Worm (Caenorhabditis elegans) whole organism, young adult: Measurements from ENCODE around the gene clec-153.
A peak's percentile ranks its signal among the peaks of the same experiment; 100 is the strongest.

Experiments
- B0035.1 ChIP-seq: sonication (generic microtip); optimal IDR thresholded peaks from 2 replicates; lab custom pipeline; 2016; ENCODE audit warnings: missing genetic modification characterization, mild to moderate bottlenecking, missing compliant biosample characterization, missing genotype, missing genetic modification reagents
- C06A6.2 ChIP-seq: fragments of 200-800 bp; sonication (Bioruptor generic); conservative IDR thresholded peaks from 2 replicates; pipeline ENCODE4 v1.3.6; 2022; ENCODE audit warnings: missing genetic modification characterization, missing compliant biosample characterization
- D2030.7 ChIP-seq: fragments of 200-800 bp; sonication (Bioruptor generic); IDR thresholded peaks from 2 replicates; pipeline ENCODE4 v1.3.6; 2022; ENCODE audit warnings: missing genetic modification reagents, missing genetic modification characterization, missing compliant biosample characterization
- F57C9.4 ChIP-seq: sonication (generic microtip); optimal IDR thresholded peaks from 2 replicates; lab custom pipeline; 2017; ENCODE audit warnings: mild to moderate bottlenecking, missing genetic modification characterization, missing compliant biosample characterization
- T07F8.4 ChIP-seq: sonication (generic microtip); optimal IDR thresholded peaks from 2 replicates; lab custom pipeline; 2016; ENCODE audit warnings: mild to moderate bottlenecking, missing genetic modification characterization, moderate library complexity, missing compliant biosample characterization
- atf-7 ChIP-seq: sonication (generic microtip); optimal IDR thresholded peaks from 2 replicates; lab custom pipeline; 2017; ENCODE audit warnings: mild to moderate bottlenecking, missing genetic modification characterization, missing compliant biosample characterization
- attf-3 ChIP-seq: fragments of 200-800 bp; sonication (Bioruptor generic); conservative IDR thresholded peaks from 2 replicates; pipeline ENCODE4 v1.3.6; 2022; ENCODE audit warnings: missing genetic modification reagents, missing genetic modification characterization, missing compliant biosample characterization
- attf-5 ChIP-seq: fragments of 200-800 bp; sonication (Bioruptor generic); optimal IDR thresholded peaks from 2 replicates; lab custom pipeline; 2018; ENCODE audit warnings: mild to moderate bottlenecking, missing genetic modification characterization, missing compliant biosample characterization
- attf-6 ChIP-seq: fragments of 200-800 bp; sonication (Bioruptor generic); IDR thresholded peaks from 2 replicates; pipeline ENCODE4 v1.3.6; 2022; ENCODE audit warnings: missing genetic modification reagents, missing genetic modification characterization, missing compliant biosample characterization
- ccch-3 ChIP-seq: fragments of 200-800 bp; sonication (Bioruptor generic); optimal IDR thresholded peaks from 2 replicates; lab custom pipeline; 2018; ENCODE audit warnings: mild to moderate bottlenecking, missing genetic modification characterization, missing compliant biosample characterization
- cebp-1 ChIP-seq, 2 experiments: fragments of 200-800 bp in 1 of 2; sonication (Bioruptor generic) in 1 of 2; sonication (generic microtip) in 1 of 2; IDR thresholded peaks in 1 of 2; optimal IDR thresholded peaks in 1 of 2; 2 replicates each; pipeline versions ENCODE4 v1.3.6 to Lab custom; 2017 to 2022; ENCODE audit warnings: missing compliant biosample characterization in 2 of 2, missing genetic modification characterization in 2 of 2, mild to moderate bottlenecking in 1 of 2, missing genetic modification reagents in 1 of 2, moderate library complexity in 1 of 2
- ceh-100 ChIP-seq: fragments of 200-800 bp; sonication (Bioruptor generic); IDR thresholded peaks from 2 replicates; pipeline ENCODE4 v1.3.6; 2022; ENCODE audit warnings: missing genetic modification reagents, missing genetic modification characterization, missing compliant biosample characterization
- ceh-58 ChIP-seq: fragments of 200-800 bp; sonication (Bioruptor generic); IDR thresholded peaks from 2 replicates; pipeline ENCODE4 v1.3.6; 2022; ENCODE audit warnings: missing genetic modification characterization, missing compliant biosample characterization
- ceh-79 ChIP-seq: sonication (generic microtip); optimal IDR thresholded peaks from 2 replicates; lab custom pipeline; 2017; ENCODE audit warnings: mild to moderate bottlenecking, missing genetic modification characterization, missing compliant biosample characterization
- ceh-91 ChIP-seq: fragments of 200-800 bp; sonication (Bioruptor generic); IDR thresholded peaks from 2 replicates; pipeline ENCODE4 v1.3.6; 2022; ENCODE audit warnings: missing genetic modification reagents, missing genetic modification characterization, missing compliant biosample characterization
- chd-7 ChIP-seq: sonication (generic microtip); optimal IDR thresholded peaks from 2 replicates; lab custom pipeline; 2016; ENCODE audit warnings: mild to moderate bottlenecking, missing genetic modification characterization, moderate library complexity, missing compliant biosample characterization
- die-1 ChIP-seq: sonication (generic microtip); optimal IDR thresholded peaks from 2 replicates; lab custom pipeline; 2016; ENCODE audit warnings: missing genotype, mild to moderate bottlenecking, missing genetic modification characterization, missing compliant biosample characterization
- dpff-1 ChIP-seq: sonication (generic microtip); optimal IDR thresholded peaks from 2 replicates; lab custom pipeline; 2017; ENCODE audit warnings: mild to moderate bottlenecking, missing genetic modification characterization, missing compliant biosample characterization
- efl-1 ChIP-seq: fragments of 150-350 bp; optimal IDR thresholded peaks from 2 replicates; lab custom pipeline; 2014; ENCODE audit warnings: missing biosample characterization, missing genetic modification reagents, missing genetic modification characterization
- egl-44 ChIP-seq: fragments of 200-800 bp; sonication (Bioruptor generic); IDR thresholded peaks from 2 replicates; pipeline ENCODE4 v1.3.6; 2022; ENCODE audit warnings: missing genetic modification reagents, missing genetic modification characterization, missing compliant biosample characterization
- ets-4 ChIP-seq: fragments of 200-800 bp; sonication (Bioruptor generic); optimal IDR thresholded peaks from 2 replicates; lab custom pipeline; 2018; ENCODE audit warnings: mild to moderate bottlenecking, missing genetic modification characterization, missing compliant biosample characterization
- fkh-3 ChIP-seq: sonication (generic microtip); optimal IDR thresholded peaks from 2 replicates; lab custom pipeline; 2016; ENCODE audit warnings: mild to moderate bottlenecking, missing genetic modification characterization, missing compliant biosample characterization
- gei-17 ChIP-seq: fragments of 200-800 bp; sonication (Bioruptor generic); optimal IDR thresholded peaks from 2 replicates; lab custom pipeline; 2018; ENCODE audit warnings: mild to moderate bottlenecking, missing genetic modification characterization, missing compliant biosample characterization
- him-1 ChIP-seq: sonication (generic microtip); optimal IDR thresholded peaks from 2 replicates; lab custom pipeline; 2016; ENCODE audit warnings: missing genotype, missing genetic modification reagents, missing genetic modification characterization, missing compliant biosample characterization
- hmg-1.2 ChIP-seq: fragments of 200-800 bp; sonication (Bioruptor generic); IDR thresholded peaks from 2 replicates; pipeline ENCODE4 v1.3.6; 2022; ENCODE audit warnings: missing genetic modification reagents, missing genetic modification characterization, missing compliant biosample characterization
- hmg-20 ChIP-seq: fragments of 200-800 bp; sonication (Bioruptor generic); IDR thresholded peaks from 2 replicates; pipeline ENCODE4 v1.3.6; 2022; ENCODE audit warnings: missing genetic modification reagents, missing genetic modification characterization, missing compliant biosample characterization
- lag-1 ChIP-seq: fragments of 200-800 bp; sonication (Bioruptor generic); IDR thresholded peaks from 2 replicates; pipeline ENCODE4 v1.3.6; 2022; ENCODE audit warnings: missing genetic modification reagents, missing genetic modification characterization, missing compliant biosample characterization
- lin-35 ChIP-seq, 3 experiments: fragments of 150-350 bp in 2 of 3; sonication (generic microtip) in 1 of 3; optimal IDR thresholded peaks; 2 replicates each; lab custom pipeline; 2014 to 2018; ENCODE audit warnings: missing biosample characterization in 3 of 3, missing genetic modification characterization in 3 of 3, missing genetic modification reagents in 3 of 3
- lin-54 ChIP-seq: fragments of 200-800 bp; sonication (Bioruptor generic); optimal IDR thresholded peaks from 2 replicates; lab custom pipeline; 2018; ENCODE audit warnings: mild to moderate bottlenecking, missing genetic modification characterization, missing compliant biosample characterization
- madf-3 ChIP-seq: fragments of 200-800 bp; sonication (Bioruptor generic); IDR thresholded peaks from 2 replicates; pipeline ENCODE4 v1.3.6; 2022; ENCODE audit warnings: missing genetic modification reagents, missing genetic modification characterization, missing compliant biosample characterization
- madf-8 ChIP-seq: fragments of 200-800 bp; sonication (Bioruptor generic); conservative IDR thresholded peaks from 2 replicates; pipeline ENCODE4 v1.3.6; 2022; ENCODE audit warnings: missing genetic modification reagents, missing genetic modification characterization, missing compliant biosample characterization
- mcd-1 ChIP-seq: fragments of 200-800 bp; sonication (Bioruptor generic); IDR thresholded peaks from 2 replicates; pipeline ENCODE4 v1.3.6; 2022; ENCODE audit warnings: missing genetic modification reagents, missing genetic modification characterization, missing compliant biosample characterization
- mes-4 ChIP-seq: sonication (generic microtip); optimal IDR thresholded peaks from 2 replicates; lab custom pipeline; 2016; ENCODE audit warnings: missing genotype, missing genetic modification characterization, missing compliant biosample characterization
- mxl-1 ChIP-seq: sonication (generic microtip); optimal IDR thresholded peaks from 2 replicates; lab custom pipeline; 2016; ENCODE audit warnings: missing genetic modification characterization, missing compliant biosample characterization
- nhr-120 ChIP-seq: fragments of 200-800 bp; sonication (Bioruptor generic); IDR thresholded peaks from 2 replicates; pipeline ENCODE4 v1.3.6; 2022; ENCODE audit warnings: missing genetic modification characterization, missing compliant biosample characterization
- nhr-90 ChIP-seq: sonication (generic microtip); optimal IDR thresholded peaks from 2 replicates; lab custom pipeline; 2016; ENCODE audit warnings: missing genotype, mild to moderate bottlenecking, missing genetic modification characterization, missing compliant biosample characterization
- pha-4 ChIP-seq: fragments of 150-350 bp; sonication (generic microtip); optimal IDR thresholded peaks from 2 replicates; lab custom pipeline; 2014; ENCODE audit warnings: missing biosample characterization, missing genetic modification reagents, missing genetic modification characterization
- rcor-1 ChIP-seq: fragments of 200-800 bp; sonication (Bioruptor generic); IDR thresholded peaks from 2 replicates; pipeline ENCODE4 v1.3.6; 2022; ENCODE audit warnings: missing genetic modification reagents, missing genetic modification characterization, missing compliant biosample characterization
- sdz-38 ChIP-seq: sonication (generic microtip); optimal IDR thresholded peaks from 2 replicates; lab custom pipeline; 2016; ENCODE audit warnings: missing genotype, missing genetic modification characterization, missing compliant biosample characterization
- sea-2 ChIP-seq: fragments of 200-800 bp; sonication (Bioruptor generic); IDR thresholded peaks from 2 replicates; pipeline ENCODE4 v1.3.6; 2022; ENCODE audit warnings: missing genetic modification characterization, missing compliant biosample characterization
- snpc-4 ChIP-seq, 5 experiments: fragments of 150-350 bp in 1 of 5; sonication (generic microtip) in 4 of 5; optimal IDR thresholded peaks; 2 replicates each; lab custom pipeline; 2014 to 2018; ENCODE audit warnings: missing genetic modification characterization in 5 of 5, missing biosample characterization in 3 of 5, antibody characterized with exemption in 2 of 5, mild to moderate bottlenecking in 2 of 5, missing compliant biosample characterization in 2 of 5, missing genotype in 2 of 5, moderate library complexity in 2 of 5, missing genetic modification reagents in 1 of 5
- somi-1 ChIP-seq: fragments of 200-800 bp; sonication (Bioruptor generic); optimal IDR thresholded peaks from 2 replicates; lab custom pipeline; 2018; ENCODE audit warnings: mild to moderate bottlenecking, missing genetic modification characterization, missing compliant biosample characterization
- sptf-2 ChIP-seq: fragments of 200-800 bp; sonication (Bioruptor generic); optimal IDR thresholded peaks from 2 replicates; lab custom pipeline; 2018; ENCODE audit warnings: mild to moderate bottlenecking, missing genetic modification characterization, missing compliant biosample characterization
- tlf-1 ChIP-seq: fragments of 200-800 bp; sonication (Bioruptor generic); optimal IDR thresholded peaks from 2 replicates; lab custom pipeline; 2018; ENCODE audit warnings: mild to moderate bottlenecking, missing genetic modification characterization, missing compliant biosample characterization
- zim-3 ChIP-seq: sonication (generic microtip); optimal IDR thresholded peaks from 2 replicates; lab custom pipeline; 2017; ENCODE audit warnings: mild to moderate bottlenecking, missing genetic modification characterization, moderate library complexity, missing compliant biosample characterization
- ztf-22 ChIP-seq: fragments of 200-800 bp; sonication (Bioruptor generic); optimal IDR thresholded peaks from 2 replicates; lab custom pipeline; 2018; ENCODE audit warnings: mild to moderate bottlenecking, missing genetic modification characterization, moderate library complexity, missing compliant biosample characterization
- ztf-25 ChIP-seq: fragments of 200-800 bp; sonication (Bioruptor generic); IDR thresholded peaks from 2 replicates; pipeline ENCODE4 v1.3.6; 2022; ENCODE audit warnings: missing genetic modification reagents, missing genetic modification characterization, missing compliant biosample characterization
- ztf-26 ChIP-seq: sonication (generic microtip); optimal IDR thresholded peaks from 2 replicates; lab custom pipeline; 2017; ENCODE audit warnings: missing genetic modification characterization, missing compliant biosample characterization
- ztf-6 ChIP-seq: fragments of 200-800 bp; sonication (Bioruptor generic); IDR thresholded peaks from 2 replicates; pipeline ENCODE4 v1.3.6; 2022; ENCODE audit warnings: missing genetic modification reagents, missing genetic modification characterization, missing compliant biosample characterization

Gene clec-153

DNA sequence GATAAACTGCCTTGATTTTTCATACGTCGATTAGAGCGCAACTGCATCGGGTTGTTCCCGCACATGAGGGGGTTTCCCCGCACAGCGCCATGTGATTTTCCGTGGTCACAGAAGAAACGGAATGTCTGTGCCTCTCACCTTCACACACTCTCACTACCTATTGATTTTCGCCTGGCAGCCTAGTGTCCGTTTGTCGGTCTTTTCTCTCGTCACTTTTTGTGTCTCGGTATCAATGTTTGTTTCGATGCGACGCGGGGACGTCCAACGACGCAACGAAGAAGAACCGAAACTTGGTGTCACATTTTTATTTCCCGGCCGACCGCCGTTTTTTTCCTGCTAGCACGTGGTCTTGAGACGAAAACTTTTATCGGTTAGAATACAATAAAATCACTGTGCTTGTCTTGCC, 14.3 kb downstream of the clec-153 start (continued):
- TF ChIP-seq sdz-38 (tag; lab: Kevin White, UChicago) = no peak
- TF ChIP-seq sptf-2 (GFP tag; lab: Kevin White, UChicago) = peak; percentile 22
- TF ChIP-seq die-1 (tag; lab: Kevin White, UChicago) = peak; percentile 70
- no peak for TF ChIP-seq attf-6 (GFP tag; lab: Robert Waterston, UW)
- no peak for TF ChIP-seq T07F8.4
- peak; percentile 60 for TF ChIP-seq B0035.1
- peak; percentile 81 for TF ChIP-seq egl-44 (GFP tag; lab: Robert Waterston, UW)
- TF ChIP-seq dpff-1 (tag; lab: Kevin White, UChicago) = no peak
- peak; percentile 94 for TF ChIP-seq ztf-26
- no peak for TF ChIP-seq ztf-25
- TF ChIP-seq cebp-1 (GFP tag; IDR thresholded peaks at IDR 0.05; lab: Robert Waterston, UW) = peak; percentile 37; the same call in 1 of the 2 replicates
- TF ChIP-seq cebp-1 (tag; optimal IDR thresholded peaks at IDR 0.05; lab: Kevin White, UChicago) = peak; percentile 93
- peak; percentile 96 for TF ChIP-seq atf-7 (tag; lab: Kevin White, UChicago)
- TF ChIP-seq gei-17 (GFP tag; lab: Kevin White, UChicago) = peak; percentile 32
- TF ChIP-seq fkh-3 (tag; lab: Kevin White, UChicago) = no peak
- peak; percentile 84 for TF ChIP-seq C06A6.2 (GFP tag; lab: Robert Waterston, UW)
- no peak for TF ChIP-seq ztf-6 (GFP tag; lab: Robert Waterston, UW)
- TF ChIP-seq snpc-4 (GFP tag; optimal IDR thresholded peaks at IDR 0.05; lab: Kevin White, UChicago) = peak; percentile 16
- peak; percentile 33 to 71 (median 52) for TF ChIP-seq snpc-4 (tag; optimal IDR thresholded peaks at IDR 0.05; lab: Kevin White, UChicago)
- no peak for TF ChIP-seq F57C9.4
- TF ChIP-seq lin-35 (GFP tag; optimal IDR thresholded peaks at IDR 0.05; lab: Kevin White, UChicago) = peak in 1 of 3 experiments; percentile 66
- TF ChIP-seq attf-5 = peak; percentile 98
- peak; percentile 92 for TF ChIP-seq nhr-90 (tag; lab: Kevin White, UChicago)
- TF ChIP-seq mcd-1 = peak; percentile 89
- TF ChIP-seq somi-1 = peak; percentile 95
- no peak for TF ChIP-seq madf-3 (GFP tag; lab: Robert Waterston, UW)
- peak; percentile 89 for TF ChIP-seq chd-7 (tag; lab: Kevin White, UChicago)
- no peak for TF ChIP-seq him-1 (tag; lab: Kevin White, UChicago)
- peak; percentile 37; the same call in 1 of the 2 replicates for TF ChIP-seq ceh-100
- TF ChIP-seq ceh-91 = no peak
- no peak for TF ChIP-seq zim-3 (tag; lab: Kevin White, UChicago)
- TF ChIP-seq rcor-1 (GFP tag; lab: Robert Waterston, UW) = peak; percentile 46
- TF ChIP-seq lag-1 (GFP tag; lab: Robert Waterston, UW) = no peak
- TF ChIP-seq ztf-22 (GFP tag; lab: Kevin White, UChicago) = peak; percentile 97
- no peak for TF ChIP-seq D2030.7 (GFP tag; lab: Robert Waterston, UW)
- no peak for TF ChIP-seq nhr-120 (GFP tag; lab: Robert Waterston, UW)
- TF ChIP-seq tlf-1 (GFP tag; lab: Kevin White, UChicago) = peak; percentile 85
- peak; percentile 20 for TF ChIP-seq mxl-1 (tag; lab: Kevin White, UChicago)
- TF ChIP-seq ccch-3 (GFP tag; lab: Kevin White, UChicago) = no peak
- TF ChIP-seq hmg-1.2 (GFP tag; lab: Robert Waterston, UW) = peak; percentile 96
- TF ChIP-seq ets-4 (GFP tag; lab: Kevin White, UChicago) = peak; percentile 86
- no peak for TF ChIP-seq sea-2 (GFP tag; lab: Robert Waterston, UW)
- TF ChIP-seq attf-3 (GFP tag; lab: Robert Waterston, UW) = peak; percentile 60; the same call in 1 of the 2 replicates
- peak; percentile 22 for TF ChIP-seq efl-1 (GFP tag; lab: Kevin White, UChicago)
- TF ChIP-seq hmg-20 = 0 out of 2 replicates have a peak, but pooled peaks have one; percentile 12
- no peak for TF ChIP-seq madf-8 (GFP tag; lab: Robert Waterston, UW)
- peak; percentile 81 for TF ChIP-seq lin-54 (GFP tag; lab: Kevin White, UChicago)
- TF ChIP-seq mes-4 (tag; lab: Kevin White, UChicago) = no peak
- TF ChIP-seq ceh-58 (GFP tag; lab: Robert Waterston, UW) = no peak
- no peak for TF ChIP-seq ceh-79
- TF ChIP-seq pha-4 (tag; lab: Kevin White, UChicago) = peak; percentile 61
